Fruit fly (Drosophila melanogaster): Measurements from ENCODE around the gene CG12990.

DNA sequence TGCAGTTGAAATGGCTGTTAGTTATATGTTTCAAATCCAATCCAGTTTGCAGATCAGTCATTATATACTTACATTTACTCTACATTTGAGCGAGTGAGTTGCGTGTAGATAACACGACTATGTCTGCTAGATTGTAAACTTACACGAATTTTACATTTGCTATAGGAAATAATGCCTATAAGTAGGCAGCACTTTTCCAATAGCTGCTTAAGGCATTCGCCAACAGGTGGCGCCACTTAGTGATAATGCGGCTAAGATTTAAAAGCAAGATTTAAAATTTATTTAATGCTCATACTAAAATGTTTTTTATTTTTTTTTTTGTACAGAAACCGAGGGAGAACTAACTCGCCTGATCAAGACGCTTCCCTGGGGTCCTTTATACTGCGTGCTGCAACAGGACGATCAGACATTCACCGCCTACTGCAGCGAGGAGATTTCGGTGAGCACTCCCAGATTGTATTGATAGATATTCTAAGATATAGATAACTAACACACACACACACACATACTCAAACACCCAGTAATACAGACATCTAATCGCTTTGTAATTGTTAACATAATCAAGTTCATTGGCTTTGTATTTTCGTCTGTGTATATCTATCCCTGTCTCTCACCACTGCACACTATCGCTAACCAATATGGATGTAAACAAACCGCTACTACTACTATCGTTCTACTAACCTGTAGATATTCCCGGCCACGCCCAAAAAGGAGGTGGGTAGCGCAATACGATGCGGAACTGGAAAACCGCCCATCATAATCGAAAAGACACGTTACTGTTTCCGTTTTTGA, 48.8 kb upstream of the CG12990 start:
- TF ChIP-seq Pif1A (GFP tag; optimal IDR thresholded peaks at IDR 0.05), result no peak
- no peak for TF ChIP-seq CG15710 (tag; optimal IDR thresholded peaks at IDR 0.05)

Measured in whole organism, pupa.